Worm (Caenorhabditis elegans) whole organism, dauer: Measurements from ENCODE around the gene dec-7.

Experiments used
- unc-62 ChIP-seq: sonication (generic microtip); optimal IDR thresholded peaks from 2 replicates; lab custom pipeline; 2017; ENCODE audit warnings: missing biosample characterization, missing genetic modification reagents, missing genetic modification characterization

The dec-7 gene

DNA sequence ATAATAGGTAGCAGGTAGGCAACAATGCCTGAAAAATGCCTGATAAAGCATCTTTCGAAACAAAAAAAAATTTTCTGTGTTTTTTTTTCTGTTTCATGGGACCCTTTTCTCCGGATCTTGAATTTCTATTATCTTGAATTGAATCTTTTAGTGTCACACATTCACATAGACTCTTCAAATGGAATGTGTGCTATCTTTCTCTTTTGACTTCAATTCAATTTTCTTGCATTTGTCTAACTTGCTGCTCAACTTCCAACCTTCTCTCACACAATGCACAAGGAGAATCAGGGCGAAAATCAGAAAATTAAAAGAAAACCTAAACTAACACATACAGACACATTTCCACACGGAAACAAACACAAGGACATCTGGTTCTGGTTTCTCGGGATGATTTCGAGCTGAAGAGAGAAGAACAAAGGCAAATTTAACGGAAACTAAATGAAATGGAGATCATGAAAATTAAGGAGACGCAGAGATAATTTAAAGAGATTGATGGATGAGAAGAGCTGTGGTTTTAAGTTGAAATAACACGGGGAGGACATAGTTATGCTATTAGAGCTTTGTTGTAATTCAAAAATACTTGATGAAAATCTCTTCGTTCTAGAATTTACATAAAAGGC lies 40.1 kb downstream of the dec-7 start:
- no peak for TF ChIP-seq unc-62 (GFP tag; lab: Kevin White, UChicago)

DNA sequence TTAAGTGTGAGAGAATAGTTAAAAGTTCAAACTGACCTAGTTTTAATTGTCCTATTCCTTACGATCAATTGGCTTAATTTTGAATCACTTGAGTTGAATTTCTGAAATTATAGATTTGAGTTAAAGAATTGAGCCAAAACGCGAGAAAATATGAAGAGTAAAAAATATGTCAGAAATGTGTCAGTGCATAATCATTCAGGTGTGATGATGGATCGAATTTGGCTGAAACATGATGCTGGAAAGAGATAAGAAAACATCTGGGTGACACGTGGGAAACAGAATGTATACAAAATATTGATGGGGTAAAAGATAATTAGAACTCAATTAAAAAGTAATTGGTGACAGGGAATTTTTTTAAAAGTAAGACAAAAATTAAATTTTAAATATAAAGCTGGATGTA lies 41.6 kb downstream of the dec-7 start, which contains the start of gene R10E12.2:
Gene R10E12.2, minus strand, starts transcription at position 101 of the 400 bp plus-strand sequence.
- TF ChIP-seq unc-62 (GFP tag; lab: Kevin White, UChicago) = no peak

DNA sequence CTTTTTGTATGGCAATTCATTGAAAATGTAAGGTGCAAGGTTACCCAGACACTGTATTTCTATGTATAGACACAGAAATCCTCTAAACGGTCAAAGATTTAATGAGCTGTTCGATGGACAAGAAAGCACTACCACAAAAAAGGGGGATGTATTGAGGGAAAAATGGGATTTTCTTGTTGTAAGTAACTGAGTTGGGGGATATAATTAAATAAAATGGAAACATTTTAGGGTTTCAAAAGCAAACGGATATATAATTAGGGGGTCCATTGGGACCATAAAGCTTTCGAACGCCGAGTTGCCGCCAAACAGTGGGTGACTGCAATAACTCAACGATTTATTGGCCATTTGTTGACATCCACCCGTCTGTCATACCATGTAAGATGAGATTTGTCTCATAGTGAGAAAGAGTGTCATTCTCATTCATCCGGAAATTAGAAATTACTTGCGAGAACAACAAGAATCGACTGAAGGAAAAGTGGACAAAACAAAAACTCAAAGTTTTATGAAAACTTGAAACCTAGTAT lies 50.0 kb downstream of the dec-7 start:
- no peak for TF ChIP-seq unc-62 (GFP tag; lab: Kevin White, UChicago)

DNA sequence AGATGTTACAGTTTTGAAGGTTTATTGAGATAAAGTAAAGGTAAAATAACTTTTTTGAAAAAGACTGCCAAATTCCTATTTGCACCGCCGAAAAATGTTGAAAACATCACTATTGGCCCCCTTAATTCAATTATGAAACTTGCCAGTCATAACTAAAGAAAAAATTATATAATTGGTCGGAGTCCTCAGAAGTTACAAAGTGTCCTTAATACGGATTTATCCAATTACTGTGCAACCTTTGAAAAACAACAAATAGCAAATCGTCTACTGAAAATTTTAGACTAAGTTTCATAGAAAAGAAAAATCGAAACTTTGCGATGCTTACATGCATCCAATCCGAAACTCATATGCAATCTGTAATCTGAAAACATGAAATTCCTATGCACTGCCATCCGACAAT lies 52.4 kb downstream of the dec-7 start:
- no peak for TF ChIP-seq unc-62 (GFP tag; lab: Kevin White, UChicago)

DNA sequence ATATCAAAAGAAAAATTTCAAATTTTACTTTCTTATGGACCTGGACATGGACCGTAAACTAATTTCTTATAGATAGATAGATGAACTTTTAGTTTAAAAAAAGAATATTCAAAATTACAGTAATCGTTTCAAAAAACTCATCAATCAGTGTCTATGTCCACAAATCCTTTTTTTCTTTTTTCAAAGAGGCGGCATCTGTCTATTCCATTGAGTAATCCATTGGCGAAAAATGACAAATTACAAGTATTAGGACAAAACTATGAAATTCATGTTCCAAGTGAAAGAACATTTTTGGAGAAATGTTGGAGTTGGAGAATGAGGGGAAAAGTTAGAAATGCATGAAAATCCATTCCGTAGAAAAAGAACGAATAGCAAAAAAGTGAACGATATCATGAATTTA lies 53.3 kb downstream of the dec-7 start:
- TF ChIP-seq unc-62 (GFP tag; lab: Kevin White, UChicago) = no peak

DNA sequence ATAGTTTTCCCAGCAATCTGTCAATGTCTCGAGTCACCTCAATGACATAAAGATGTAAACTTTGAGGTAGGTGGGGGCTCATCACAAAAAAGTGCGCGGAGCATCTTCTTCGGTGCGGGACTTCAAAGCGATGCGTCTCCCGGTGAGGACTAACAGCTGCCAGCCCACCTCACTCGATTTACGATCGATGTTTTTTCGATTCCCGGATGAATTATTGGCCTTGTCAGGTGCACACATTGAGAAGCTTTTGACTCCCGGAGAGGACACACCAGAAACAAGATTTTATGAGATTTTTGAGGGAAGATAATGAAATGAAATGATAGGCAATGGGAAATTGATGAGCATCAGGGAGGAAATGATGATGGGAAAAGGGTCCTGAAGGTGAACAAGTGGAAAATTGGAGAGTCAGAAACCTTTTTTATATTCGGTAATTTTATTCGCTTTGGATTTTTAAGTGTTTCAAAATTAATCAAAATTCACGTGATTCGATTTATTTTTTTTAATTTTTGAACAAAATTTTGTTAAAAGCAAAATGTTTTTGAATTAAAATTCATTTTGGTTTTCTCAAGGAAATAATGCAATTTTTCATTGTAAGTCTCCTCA lies 54.7 kb downstream of the dec-7 start, which contains the start of gene C05B5.12:
Gene C05B5.12, plus strand, starts transcription at position 553 of the 603 bp plus-strand sequence.
- TF ChIP-seq unc-62 (GFP tag; lab: Kevin White, UChicago) = no peak

DNA sequence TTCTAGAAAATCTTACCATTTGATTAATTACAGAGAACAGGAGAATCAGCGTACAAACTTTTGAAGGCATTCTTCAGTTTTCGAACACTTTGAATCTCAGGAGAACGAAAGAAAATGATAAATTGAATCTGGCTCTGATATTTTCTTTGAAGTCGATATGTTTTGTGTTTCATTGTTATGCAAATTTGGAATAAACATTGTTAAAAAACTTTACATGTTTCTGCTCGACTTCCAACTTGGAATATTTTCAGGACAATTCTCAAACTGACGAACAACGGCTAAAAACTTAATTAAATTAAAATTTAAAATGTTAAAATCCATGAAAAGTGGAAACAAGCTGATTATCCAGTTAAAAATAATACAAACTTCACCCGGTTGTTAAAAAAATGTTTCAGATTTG lies 56.2 kb downstream of the dec-7 start, which contains the start of gene C05B5.1:
Gene C05B5.1, minus strand, starts transcription at position 101 of the 400 bp plus-strand sequence.
- no peak for TF ChIP-seq unc-62 (GFP tag; lab: Kevin White, UChicago)
